Fruit fly (Drosophila melanogaster): Measurements from ENCODE around the gene Cyp4d2.

Cyp4d2 gene

DNA sequence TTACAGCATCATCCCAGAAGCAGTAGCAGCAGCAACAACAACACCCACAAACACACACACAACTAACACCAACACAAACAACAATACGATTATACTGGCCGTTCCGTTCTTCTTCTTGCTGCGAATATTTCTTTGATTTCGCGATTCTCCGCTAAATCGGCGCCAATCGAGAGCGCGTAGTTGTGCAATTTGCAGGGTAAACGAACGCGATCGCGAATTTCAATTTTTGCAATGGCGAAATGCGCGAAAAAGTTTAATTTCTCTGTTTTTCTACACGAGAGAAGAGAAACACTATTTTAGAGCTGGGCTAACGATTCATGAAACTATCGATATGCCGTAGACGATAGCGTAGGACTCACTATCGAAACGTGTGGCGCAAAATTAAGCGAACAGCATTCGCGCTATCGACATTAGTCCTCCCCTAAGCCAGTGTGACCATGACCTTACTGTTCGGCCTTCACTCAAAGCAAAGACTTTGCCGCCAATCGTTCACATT is 17.1 kb upstream of the Cyp4d2 start, which contains the start of gene wapl (continued):
- 0 out of 2 replicates have a peak, but pooled peaks have one; percentile 21 for TF ChIP-seq CG11085 (GFP tag; IDR thresholded peaks at IDR 0.05)
- TF ChIP-seq Ravus (GFP tag; IDR thresholded peaks at IDR 0.05), result no peak
- 0 out of 3 replicates have a peak, but pooled peaks have one; percentile 23 for TF ChIP-seq CG11695 (GFP tag; IDR thresholded peaks at IDR 0.05)
- TF ChIP-seq esg (GFP tag; conservative IDR thresholded peaks at IDR 0.05), result no peak
- no peak for TF ChIP-seq org-1 (GFP tag; optimal IDR thresholded peaks at IDR 0.05)
- peak; percentile 71 for TF ChIP-seq Rfx (GFP tag; IDR thresholded peaks at IDR 0.05)
- no peak for TF ChIP-seq usp (GFP tag; optimal IDR thresholded peaks at IDR 0.05)
- TF ChIP-seq CG3995 (GFP tag; optimal IDR thresholded peaks at IDR 0.05), result peak; percentile 58
- TF ChIP-seq CG17359 (tag; optimal IDR thresholded peaks at IDR 0.05), result no peak
- TF ChIP-seq sens (GFP tag), result peak; percentile 81
- TF ChIP-seq CG2678 (tag; optimal IDR thresholded peaks at IDR 0.05), result no peak
- TF ChIP-seq jumu (GFP tag; optimal IDR thresholded peaks at IDR 0.05), result peak; percentile 25
- TF ChIP-seq CG18599 (GFP tag; optimal IDR thresholded peaks at IDR 0.05), result peak; percentile 5
- no peak for TF ChIP-seq gsb-n (tag; optimal IDR thresholded peaks at IDR 0.05)
- peak; percentile 69 for TF ChIP-seq CG14710 (tag; optimal IDR thresholded peaks at IDR 0.05)
- TF ChIP-seq CG6272 (GFP tag; IDR thresholded peaks at IDR 0.05), result peak; percentile 33; the same call in 1 of the 2 replicates
- peak; percentile 47 for TF ChIP-seq HLH54F (GFP tag; optimal IDR thresholded peaks at IDR 0.05)
- peak; percentile 92 for TF ChIP-seq CG7963 (GFP tag; IDR thresholded peaks at IDR 0.05; ENCODE audit: partially characterized antibody)

- TF ChIP-seq CG13296 (GFP tag; optimal IDR thresholded peaks at IDR 0.05) (peak; percentile 15), GATAe (GFP tag; conservative IDR thresholded peaks at IDR 0.05) (peak; percentile 82), zf30C (GFP tag; optimal IDR thresholded peaks at IDR 0.05) (peak; percentile 71), Rfx (GFP tag; IDR thresholded peaks at IDR 0.05) (peak; percentile 68), lab (GFP tag; optimal IDR thresholded peaks at IDR 0.05) (peak; percentile 60), CG3281 (GFP tag; optimal IDR thresholded peaks at IDR 0.05) (peak; percentile 16), CG8765 (GFP tag; IDR thresholded peaks at IDR 0.05) (no peak), da (GFP tag; optimal IDR thresholded peaks at IDR 0.05) (no peak), pan (optimal IDR thresholded peaks at IDR 0.05) (no peak), pan (GFP tag; optimal IDR thresholded peaks at IDR 0.05 in 1 of 2, IDR thresholded peaks at IDR 0.05 in 1 of 2) (peak in 1 of 2 experiments; percentile 31), CG9932 (GFP tag; IDR thresholded peaks at IDR 0.05) (peak; percentile 37; the same call in 1 of the 2 replicates), Bgb (GFP tag; IDR thresholded peaks at IDR 0.05; ENCODE audit: partially characterized antibody) (no peak), mirr (GFP tag; optimal IDR thresholded peaks at IDR 0.05) (peak; percentile 68), gsb (GFP tag; IDR thresholded peaks at IDR 0.05) (no peak), CG12769 (tag; optimal IDR thresholded peaks at IDR 0.05) (peak; percentile 66), Med (GFP tag) (peak; percentile 72), CG8290 (GFP tag; optimal IDR thresholded peaks at IDR 0.05) (no peak), CG8290 (tag; optimal IDR thresholded peaks at IDR 0.05) (peak in 1 of 2 experiments; percentile 71), bcd (GFP tag; optimal IDR thresholded peaks at IDR 0.05) (no peak), Hey (tag; optimal IDR thresholded peaks at IDR 0.05) (peak; percentile 82), HmgZ (tag; optimal IDR thresholded peaks at IDR 0.05) (peak; percentile 66), Ssrp (tag; optimal IDR thresholded peaks at IDR 0.05) (no peak), Hmr (GFP tag; optimal IDR thresholded peaks at IDR 0.05) (peak; percentile 44), Fer1 (GFP tag; optimal IDR thresholded peaks at IDR 0.05) (peak; percentile 52), ci (GFP tag; IDR thresholded peaks at IDR 0.05) (0 out of 3 replicates have a peak, but pooled peaks have one; percentile 19), sug (tag; optimal IDR thresholded peaks at IDR 0.05) (peak; percentile 82), grn (GFP tag; optimal IDR thresholded peaks at IDR 0.05) (peak; percentile 85), gce (GFP tag; IDR thresholded peaks at IDR 0.05) (no peak), BtbVII (GFP tag; optimal IDR thresholded peaks at IDR 0.05) (peak; percentile 23), row (GFP tag; IDR thresholded peaks at IDR 0.05) (peak; percentile 78), grau (tag; optimal IDR thresholded peaks at IDR 0.05) (peak; percentile 8), CG4282 (GFP tag; optimal IDR thresholded peaks at IDR 0.05) (no peak), CG2120 (GFP tag; optimal IDR thresholded peaks at IDR 0.05) (peak; percentile 55), CTCF (GFP tag; optimal IDR thresholded peaks at IDR 0.05) (no peak), CG2129 (GFP tag; IDR thresholded peaks at IDR 0.05; ENCODE audit: partially characterized antibody) (no peak)
Measured at dm6 chrX:2161020-2161419, 14.8 kb upstream of the Cyp4d2 start.

Data from whole organism, embryonic.